Fruit fly (Drosophila melanogaster) whole organism, prepupa: Measurements from ENCODE around the gene Klp98A.

Experiments used
- Blimp-1 ChIP-seq: fragments of 200-800 bp; sonication (Bioruptor generic); optimal IDR thresholded peaks from 3 replicates; lab custom pipeline; 2017; ENCODE audit warnings: missing biosample characterization, missing genetic modification characterization, mild to moderate bottlenecking, moderate library complexity, missing genetic modification reagents
- CG10631 ChIP-seq: fragments of 200-800 bp; sonication (Bioruptor generic); optimal IDR thresholded peaks from 2 replicates; lab custom pipeline; 2016; ENCODE audit warnings: missing biosample characterization, missing genetic modification characterization
- CG10669 ChIP-seq: fragments of 200-800 bp; sonication (Bioruptor generic); optimal IDR thresholded peaks from 3 replicates; lab custom pipeline; 2018; ENCODE audit warnings: missing biosample characterization, mild to moderate bottlenecking, missing genetic modification characterization, moderate library complexity
- CG11294 ChIP-seq: fragments of 200-800 bp; sonication (Bioruptor generic); IDR thresholded peaks from 2 replicates; pipeline ENCODE4 v1.3.6; 2022; ENCODE audit warnings: missing biosample characterization, missing genetic modification characterization
- CG1621 ChIP-seq: fragments of 200-800 bp; sonication (Bioruptor generic); optimal IDR thresholded peaks from 3 replicates; lab custom pipeline; 2018; ENCODE audit warnings: missing biosample characterization, mild to moderate bottlenecking, missing genetic modification characterization
- CG16779 ChIP-seq: fragments of 200-800 bp; sonication (Bioruptor generic); optimal IDR thresholded peaks from 3 replicates; lab custom pipeline; 2017; ENCODE audit warnings: missing biosample characterization, mild to moderate bottlenecking, missing genetic modification characterization
- CG31627 ChIP-seq: fragments of 200-800 bp; sonication (Bioruptor generic); optimal IDR thresholded peaks from 3 replicates; lab custom pipeline; 2016; ENCODE audit warnings: missing biosample characterization, missing genetic modification characterization
- CG34406 ChIP-seq: fragments of 200-800 bp; sonication (Bioruptor generic); optimal IDR thresholded peaks from 3 replicates; lab custom pipeline; 2016; ENCODE audit warnings: missing biosample characterization, missing genetic modification characterization
- CG3919 ChIP-seq: fragments of 200-800 bp; sonication (Bioruptor generic); optimal IDR thresholded peaks from 3 replicates; lab custom pipeline; 2016; ENCODE audit warnings: missing biosample characterization, missing genetic modification characterization
- CG4318 ChIP-seq: fragments of 200-800 bp; sonication (Bioruptor generic); optimal IDR thresholded peaks from 3 replicates; lab custom pipeline; 2017; ENCODE audit warnings: missing biosample characterization, mild to moderate bottlenecking, missing genetic modification characterization
- CG6163 ChIP-seq: fragments of 200-800 bp; sonication (Bioruptor generic); IDR thresholded peaks from 3 replicates; pipeline ENCODE4 v1.3.6; 2022; ENCODE audit warnings: missing biosample characterization, missing genetic modification characterization
- CG6808 ChIP-seq: fragments of 200-800 bp; sonication (Bioruptor generic); optimal IDR thresholded peaks from 3 replicates; lab custom pipeline; 2017; ENCODE audit warnings: missing biosample characterization, missing genetic modification characterization, mild to moderate bottlenecking, moderate library complexity, missing genetic modification reagents
- CG6854 ChIP-seq: fragments of 200-800 bp; sonication (Bioruptor generic); optimal IDR thresholded peaks from 2 replicates; lab custom pipeline; 2017; ENCODE audit warnings: missing biosample characterization, mild to moderate bottlenecking, missing genetic modification characterization
- CG7368 ChIP-seq: fragments of 200-800 bp; sonication (Bioruptor generic); optimal IDR thresholded peaks from 3 replicates; lab custom pipeline; 2016; ENCODE audit warnings: missing biosample characterization, missing genetic modification characterization
- CG8119 ChIP-seq: fragments of 200-800 bp; sonication (Bioruptor generic); IDR thresholded peaks from 3 replicates; pipeline ENCODE4 v1.3.6; 2022; ENCODE audit warnings: missing biosample characterization, missing genetic modification characterization
- CG8319 ChIP-seq: fragments of 200-800 bp; sonication (Bioruptor generic); optimal IDR thresholded peaks from 3 replicates; lab custom pipeline; 2016; ENCODE audit warnings: missing biosample characterization, missing genetic modification characterization
- Eip75B ChIP-seq: fragments of 200-800 bp; sonication (Bioruptor generic); optimal IDR thresholded peaks from 3 replicates; lab custom pipeline; 2016; ENCODE audit warnings: missing biosample characterization, missing genetic modification characterization
- Eip93F ChIP-seq: fragments of 200-800 bp; sonication (Bioruptor generic); optimal IDR thresholded peaks from 2 replicates; lab custom pipeline; 2016; ENCODE audit warnings: missing biosample characterization, mild to moderate bottlenecking, missing genetic modification characterization
- Ets96B ChIP-seq: fragments of 200-800 bp; optimal IDR thresholded peaks from 2 replicates; lab custom pipeline; 2019; ENCODE audit warnings: missing biosample characterization, mild to moderate bottlenecking, missing genetic modification characterization, moderate library complexity
- Gug ChIP-seq: fragments of 200-800 bp; sonication (Bioruptor generic); IDR thresholded peaks from 2 replicates; pipeline ENCODE4 v1.3.6; 2022; ENCODE audit warnings: missing biosample characterization, missing genetic modification characterization
- Hr39 ChIP-seq: fragments of 200-800 bp; sonication (Bioruptor generic); optimal IDR thresholded peaks from 2 replicates; lab custom pipeline; 2016; ENCODE audit warnings: missing biosample characterization, missing genetic modification characterization
- Lpt ChIP-seq: fragments of 200-800 bp; sonication (Bioruptor generic); optimal IDR thresholded peaks from 3 replicates; lab custom pipeline; 2016; ENCODE audit warnings: missing biosample characterization, missing genetic modification characterization
- Met ChIP-seq: fragments of 200-800 bp; sonication (Bioruptor generic); optimal IDR thresholded peaks from 3 replicates; lab custom pipeline; 2016; ENCODE audit warnings: missing biosample characterization, missing genetic modification characterization
- OdsH ChIP-seq: fragments of 200-800 bp; sonication (Bioruptor generic); optimal IDR thresholded peaks from 3 replicates; lab custom pipeline; 2016; ENCODE audit warnings: missing biosample characterization, missing genetic modification characterization
- Sox102F ChIP-seq: fragments of 200-800 bp; sonication (Bioruptor generic); optimal IDR thresholded peaks from 2 replicates; lab custom pipeline; 2016; ENCODE audit warnings: missing biosample characterization, mild to moderate bottlenecking, missing genetic modification characterization
- Sox14 ChIP-seq: fragments of 200-800 bp; sonication (Bioruptor generic); optimal IDR thresholded peaks from 3 replicates; lab custom pipeline; 2016; ENCODE audit warnings: missing biosample characterization, missing genetic modification characterization
- Sox15 ChIP-seq: fragments of 200-800 bp; sonication (Bioruptor generic); optimal IDR thresholded peaks from 3 replicates; lab custom pipeline; 2016; ENCODE audit warnings: missing biosample characterization, missing genetic modification characterization
- acj6 ChIP-seq: fragments of 200-800 bp; sonication (Bioruptor generic); optimal IDR thresholded peaks from 3 replicates; lab custom pipeline; 2016; ENCODE audit warnings: missing biosample characterization, missing genetic modification characterization
- cyc ChIP-seq: fragments of 200-800 bp; sonication (Bioruptor generic); optimal IDR thresholded peaks from 3 replicates; lab custom pipeline; 2016; ENCODE audit warnings: missing biosample characterization, missing genetic modification characterization
- dsx ChIP-seq: fragments of 200-800 bp; optimal IDR thresholded peaks from 3 replicates; lab custom pipeline; 2019; ENCODE audit warnings: missing biosample characterization, mild to moderate bottlenecking, missing genetic modification characterization, moderate library complexity; ENCODE audit not compliant: poor library complexity, severe bottlenecking
- eg ChIP-seq: fragments of 200-800 bp; sonication (Bioruptor generic); IDR thresholded peaks from 3 replicates; pipeline ENCODE4 v1.3.6; 2022; ENCODE audit warnings: missing biosample characterization, missing genetic modification characterization
- esn ChIP-seq: fragments of 200-800 bp; sonication (Bioruptor generic); optimal IDR thresholded peaks from 2 replicates; lab custom pipeline; 2016; ENCODE audit warnings: missing biosample characterization, mild to moderate bottlenecking, missing genetic modification characterization, moderate library complexity
- fd59A ChIP-seq: fragments of 200-800 bp; sonication (Bioruptor generic); optimal IDR thresholded peaks from 2 replicates; lab custom pipeline; 2017; ENCODE audit warnings: missing biosample characterization, mild to moderate bottlenecking, missing genetic modification characterization, missing genetic modification reagents
- fd85E ChIP-seq: fragments of 200-800 bp; sonication (Bioruptor generic); optimal IDR thresholded peaks from 3 replicates; lab custom pipeline; 2016; ENCODE audit warnings: missing biosample characterization, missing genetic modification characterization
- fkh ChIP-seq: fragments of 200-800 bp; sonication (Bioruptor generic); optimal IDR thresholded peaks from 3 replicates; lab custom pipeline; 2017; ENCODE audit warnings: missing biosample characterization, mild to moderate bottlenecking, missing genetic modification characterization, moderate library complexity
- net ChIP-seq: fragments of 200-800 bp; sonication (Bioruptor generic); optimal IDR thresholded peaks from 3 replicates; lab custom pipeline; 2016; ENCODE audit warnings: missing biosample characterization, missing genetic modification characterization
- pdm3 ChIP-seq: fragments of 200-800 bp; sonication (Bioruptor generic); optimal IDR thresholded peaks from 3 replicates; lab custom pipeline; 2016; ENCODE audit warnings: missing biosample characterization, missing genetic modification characterization
- svp ChIP-seq: fragments of 200-800 bp; sonication (Bioruptor generic); peaks from one replicate; lab custom pipeline; 2016; ENCODE audit warnings: missing biosample characterization, missing genetic modification characterization
- topi ChIP-seq: fragments of 200-800 bp; sonication (Bioruptor generic); optimal IDR thresholded peaks from 3 replicates; lab custom pipeline; 2016; ENCODE audit warnings: missing biosample characterization, missing genetic modification characterization
- vri ChIP-seq: fragments of 200-800 bp; sonication (Bioruptor generic); optimal IDR thresholded peaks from 3 replicates; lab custom pipeline; 2016; ENCODE audit warnings: missing biosample characterization, mild to moderate bottlenecking, missing genetic modification characterization

The Klp98A gene

dm6 chr3R:27581263-27581868 is 22.4 kb upstream of the Klp98A start (continued):
- TF ChIP-seq CG6808 (GFP tag; lab: Kevin White, UChicago) (peak; percentile 71), CG11294 (GFP tag; lab: Robert Waterston, UW) (no peak), Eip75B (GFP tag; lab: Kevin White, UChicago) (peak; percentile 86), Sox102F (GFP tag; lab: Kevin White, UChicago) (peak; percentile 88), CG8119 (GFP tag; lab: Robert Waterston, UW) (no peak), OdsH (GFP tag; lab: Kevin White, UChicago) (peak; percentile 83), fd59A (no peak), CG16779 (tag; lab: Kevin White, UChicago) (peak; percentile 91), CG10631 (GFP tag; lab: Kevin White, UChicago) (peak; percentile 43), Sox15 (GFP tag; lab: Kevin White, UChicago) (peak; percentile 30), Eip93F (no peak), Met (GFP tag; lab: Kevin White, UChicago) (peak; percentile 84), Hr39 (GFP tag; lab: Kevin White, UChicago) (peak; percentile 59), esn (GFP tag; lab: Kevin White, UChicago) (peak; percentile 79), eg (GFP tag; lab: Robert Waterston, UW) (no peak)

DNA sequence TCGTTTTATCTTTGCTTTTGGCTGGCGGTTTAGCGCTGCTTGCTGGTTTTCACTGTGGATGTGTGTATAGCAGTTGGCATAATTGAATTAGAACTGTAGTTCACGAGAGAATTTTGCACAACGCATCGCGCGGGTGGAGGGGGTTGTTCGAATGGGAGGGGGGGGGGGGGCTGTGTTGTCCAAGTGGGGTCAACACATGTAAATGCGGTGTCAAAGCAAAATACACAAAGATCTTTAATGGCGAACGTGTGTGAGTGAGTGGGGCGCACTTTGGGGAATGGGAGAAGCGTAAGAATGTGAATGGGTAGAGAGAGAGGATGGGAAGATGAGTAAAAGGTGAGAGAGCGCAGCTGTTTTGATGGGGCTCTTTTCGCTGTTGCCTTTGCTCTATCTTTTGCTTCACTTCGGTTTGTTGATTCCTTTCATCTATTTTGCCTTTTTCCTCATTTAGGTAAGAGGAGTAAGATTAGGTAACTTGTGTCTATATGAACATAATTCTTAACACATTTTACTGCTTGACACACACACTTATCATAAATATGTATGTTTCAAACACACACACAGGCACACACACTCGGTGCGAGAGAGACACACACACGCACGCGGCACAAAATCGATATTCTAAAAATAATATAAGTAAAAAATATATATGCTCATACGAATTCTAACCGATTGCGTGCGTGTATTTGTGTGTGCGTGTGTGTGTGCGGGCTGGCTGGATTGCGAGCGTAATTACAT is 21.5 kb upstream of the Klp98A start:
- TF ChIP-seq fkh (GFP tag; lab: Kevin White, UChicago) (peak; percentile 28), vri (GFP tag; lab: Kevin White, UChicago) (peak; percentile 31), CG1621 (no peak), CG6854 (GFP tag; lab: Kevin White, UChicago) (peak; percentile 27), svp (peak; percentile 72)

dm6 chr3R:27579422-27579821 is 20.5 kb upstream of the Klp98A start:
- TF ChIP-seq Gug (GFP tag; lab: Robert Waterston, UW) (no peak), net (GFP tag; lab: Kevin White, UChicago) (no peak), CG8119 (GFP tag; lab: Robert Waterston, UW) (no peak), OdsH (GFP tag; lab: Kevin White, UChicago) (no peak), fkh (GFP tag; lab: Kevin White, UChicago) (peak; percentile 29)

DNA sequence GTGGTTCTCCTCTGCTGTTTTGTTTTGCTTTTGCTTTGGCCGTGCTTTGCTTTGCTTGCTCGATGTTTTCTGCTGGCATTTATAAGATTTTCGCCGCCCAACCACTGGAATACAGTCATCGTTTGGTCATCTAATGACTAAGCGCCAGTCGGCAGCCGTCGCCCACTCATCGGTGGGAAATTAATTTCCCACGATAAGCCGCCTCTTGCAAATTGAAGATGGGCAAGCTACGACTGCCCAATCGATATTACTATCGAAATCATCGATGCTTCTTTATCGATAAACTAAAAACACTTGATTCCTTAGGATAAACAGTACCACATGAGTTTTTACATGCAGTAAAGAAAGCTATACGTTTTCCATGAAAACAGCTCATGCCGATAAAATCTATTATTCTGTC is 11.7 kb upstream of the Klp98A start:
- TF ChIP-seq CG31627 (GFP tag; lab: Kevin White, UChicago), result no peak
- TF ChIP-seq, all 60 proteins: peak for 0

- TF ChIP-seq acj6 (GFP tag; lab: Kevin White, UChicago) (no peak), Eip75B (GFP tag; lab: Kevin White, UChicago) (no peak), CG34406 (GFP tag; lab: Kevin White, UChicago) (no peak), CG3919 (peak; percentile 95), fkh (GFP tag; lab: Kevin White, UChicago) (no peak), dsx (GFP tag; lab: Kevin White, UChicago) (peak; percentile 66), fd85E (GFP tag; lab: Kevin White, UChicago) (peak; percentile 80), topi (peak; percentile 95), CG4318 (GFP tag; lab: Kevin White, UChicago) (no peak), Blimp-1 (GFP tag; lab: Kevin White, UChicago) (peak; percentile 70), Lpt (peak; percentile 94), CG8319 (GFP tag; lab: Kevin White, UChicago) (peak; percentile 85), cyc (peak; percentile 96), CG7368 (peak; percentile 90), Ets96B (tag; lab: Kevin White, UChicago) (peak; percentile 81), CG10631 (GFP tag; lab: Kevin White, UChicago) (peak; percentile 77), CG10669 (GFP tag; lab: Kevin White, UChicago) (peak; percentile 82), svp (no peak), vri (GFP tag; lab: Kevin White, UChicago) (peak; percentile 69), Sox14 (peak; percentile 88), CG6854 (GFP tag; lab: Kevin White, UChicago) (peak; percentile 70), CG1621 (no peak), fd59A (peak; percentile 49), Hr39 (GFP tag; lab: Kevin White, UChicago) (no peak), pdm3 (GFP tag; lab: Kevin White, UChicago) (peak; percentile 87), CG6808 (GFP tag; lab: Kevin White, UChicago) (peak; percentile 74), CG6163 (peak; percentile 95)
Observed at dm6 chr3R:27569706-27570105, 10.8 kb upstream of the Klp98A start.
